Fruit fly (Drosophila melanogaster): Measurements from ENCODE around the gene Fntb.

The Fntb gene

DNA sequence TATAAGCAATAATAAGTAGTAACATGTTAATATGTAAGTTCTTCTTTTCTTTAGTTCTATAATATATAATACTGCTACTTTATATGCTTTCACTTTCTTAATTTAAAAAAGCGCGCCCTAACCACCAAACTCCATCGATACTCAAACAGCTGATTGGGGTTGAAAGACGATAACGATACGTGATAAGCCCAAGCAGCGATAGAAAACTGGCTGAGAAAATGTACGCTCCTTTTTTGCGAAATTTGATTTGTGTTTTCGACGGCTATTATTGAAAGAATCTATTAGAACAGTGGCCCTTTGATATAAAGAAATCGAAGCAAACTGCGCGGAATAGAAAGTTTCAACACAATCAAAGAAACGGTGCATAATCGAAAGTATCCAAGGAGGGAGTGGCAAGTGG is 23.1 kb downstream of the Fntb start, which contains the start of gene CG14883 (continued):
- TF ChIP-seq CG6791 (GFP tag; IDR thresholded peaks at IDR 0.05; ENCODE audit: partially characterized antibody) (peak; percentile 72), jumu (GFP tag; optimal IDR thresholded peaks at IDR 0.05) (no peak), CG9215 (GFP tag; IDR thresholded peaks at IDR 0.05) (no peak), tio (GFP tag; optimal IDR thresholded peaks at IDR 0.05) (no peak), tx (GFP tag; optimal IDR thresholded peaks at IDR 0.05) (no peak), hbn (GFP tag; IDR thresholded peaks at IDR 0.05; ENCODE audit: partially characterized antibody) (peak; percentile 34; the same call in 1 of the 2 replicates), bigmax (GFP tag; optimal IDR thresholded peaks at IDR 0.05) (peak; percentile 79), CG17385 (GFP tag; optimal IDR thresholded peaks at IDR 0.05) (no peak), CrebB (tag; optimal IDR thresholded peaks at IDR 0.05) (no peak), stc (GFP tag; IDR thresholded peaks at IDR 0.05) (no peak), CG9609 (GFP tag; optimal IDR thresholded peaks at IDR 0.05) (no peak), NC2α (GFP tag; optimal IDR thresholded peaks at IDR 0.05) (no peak), Scr (GFP tag; IDR thresholded peaks at IDR 0.05; ENCODE audit: partially characterized antibody) (peak; percentile 53), gro (GFP tag; optimal IDR thresholded peaks at IDR 0.05) (no peak), Sry-δ (GFP tag; optimal IDR thresholded peaks at IDR 0.05) (peak; percentile 27), Myb (GFP tag; optimal IDR thresholded peaks at IDR 0.05) (no peak), esg (GFP tag; conservative IDR thresholded peaks at IDR 0.05) (no peak), sens (GFP tag) (no peak), CG4617 (GFP tag; optimal IDR thresholded peaks at IDR 0.05; ENCODE audit: borderline replicate concordance) (peak; percentile 27), jigr1 (GFP tag; IDR thresholded peaks at IDR 0.05) (no peak), E2f2 (GFP tag; IDR thresholded peaks at IDR 0.05) (peak; percentile 91), CG9876 (GFP tag; optimal IDR thresholded peaks at IDR 0.05) (no peak), CG1602 (GFP tag; optimal IDR thresholded peaks at IDR 0.05) (no peak), CG4424 (GFP tag; optimal IDR thresholded peaks at IDR 0.05) (no peak), BEAF-32 (GFP tag; optimal IDR thresholded peaks at IDR 0.05) (peak; percentile 52), CG16815 (GFP tag; optimal IDR thresholded peaks at IDR 0.05) (no peak), CG7271 (tag; optimal IDR thresholded peaks at IDR 0.05) (no peak), Dp (GFP tag; optimal IDR thresholded peaks at IDR 0.05) (peak; percentile 88), trem (tag; optimal IDR thresholded peaks at IDR 0.05) (peak; percentile 58), Atf-2 (GFP tag; optimal IDR thresholded peaks at IDR 0.05) (no peak), Asciz (GFP tag; optimal IDR thresholded peaks at IDR 0.05) (no peak), ato (GFP tag; IDR thresholded peaks at IDR 0.05; ENCODE audit: partially characterized antibody) (peak; percentile 33; the same call in 1 of the 2 replicates), Ets97D (GFP tag; optimal IDR thresholded peaks at IDR 0.05) (no peak), CG8478 (optimal IDR thresholded peaks at IDR 0.05) (no peak), CG32532 (GFP tag; IDR thresholded peaks at IDR 0.05) (no peak), CG8089 (GFP tag; optimal IDR thresholded peaks at IDR 0.05) (no peak), Hand (GFP tag; optimal IDR thresholded peaks at IDR 0.05) (no peak), fd102C (GFP tag; optimal IDR thresholded peaks at IDR 0.05) (no peak), HmgZ (tag; optimal IDR thresholded peaks at IDR 0.05) (no peak), Poxn (GFP tag; IDR thresholded peaks at IDR 0.05) (no peak), ssp (GFP tag; IDR thresholded peaks at IDR 0.05) (no peak), CG32767 (GFP tag; IDR thresholded peaks at IDR 0.05) (no peak), bcd (GFP tag; optimal IDR thresholded peaks at IDR 0.05) (no peak), knrl (GFP tag; IDR thresholded peaks at IDR 0.05; ENCODE audit: partially characterized antibody) (0 out of 3 replicates have a peak, but pooled peaks have one; percentile 17), MBD-R2 (GFP tag; IDR thresholded peaks at IDR 0.05) (peak; percentile 54), salm (tag; optimal IDR thresholded peaks at IDR 0.05) (no peak), mirr (GFP tag; optimal IDR thresholded peaks at IDR 0.05) (no peak), CG2202 (tag; optimal IDR thresholded peaks at IDR 0.05) (no peak), amos (GFP tag; IDR thresholded peaks at IDR 0.05; ENCODE audit: partially characterized antibody) (peak; percentile 44; the same call in 1 of the 2 replicates), dimm (GFP tag; IDR thresholded peaks at IDR 0.05) (no peak), Dll (GFP tag; IDR thresholded peaks at IDR 0.05; ENCODE audit: partially characterized antibody) (peak; percentile 58; the same call in 2 of the 4 replicates), Chrac-16 (GFP tag; optimal IDR thresholded peaks at IDR 0.05) (no peak)

Data from whole organism, embryonic.